Worm (Caenorhabditis elegans): ENCODE measurements around the gene gyg-2.

gyg-2 gene

ce11 chrV:16706549-16706948 lies 39.5 kb downstream of the gyg-2 start, which contains the start of gene clec-9:
Gene clec-9 (minus strand): TSS chrV:16706649.
- TF ChIP-seq ztf-26 (tag; optimal IDR thresholded peaks at IDR 0.05): no peak
- TF ChIP-seq rpc-1 (optimal IDR thresholded peaks at IDR 0.05): no peak
- TF ChIP-seq rpc-1 (tag; optimal IDR thresholded peaks at IDR 0.05): no peak

ce11 chrV:16699752-16700259 lies 46.3 kb downstream of the gyg-2 start, which contains the start of gene Y70C5C.1:
Gene Y70C5C.1 (plus strand): TSS chrV:16700209.
- TF ChIP-seq madf-3 (GFP tag; IDR thresholded peaks at IDR 0.05): 0 out of 2 replicates have a peak, but pooled peaks have one; percentile 7
- no peak for TF ChIP-seq dpl-1 (GFP tag; optimal IDR thresholded peaks at IDR 0.05)

ce11 chrV:16697178-16697577 lies 48.9 kb downstream of the gyg-2 start, which contains the start of gene srw-41:
Gene srw-41 (plus strand): TSS chrV:16697478.
- TF ChIP-seq atf-7 (tag; optimal IDR thresholded peaks at IDR 0.05): no peak
- no peak for TF ChIP-seq lin-40 (tag; optimal IDR thresholded peaks at IDR 0.05)
- TF ChIP-seq ekl-4 (GFP tag; IDR thresholded peaks at IDR 0.05): no peak
- no peak for TF ChIP-seq rcor-1 (GFP tag; IDR thresholded peaks at IDR 0.05)
- no peak for TF ChIP-seq ztf-26 (tag; optimal IDR thresholded peaks at IDR 0.05)
- no peak for TF ChIP-seq cebp-2 (GFP tag; IDR thresholded peaks at IDR 0.05)

DNA sequence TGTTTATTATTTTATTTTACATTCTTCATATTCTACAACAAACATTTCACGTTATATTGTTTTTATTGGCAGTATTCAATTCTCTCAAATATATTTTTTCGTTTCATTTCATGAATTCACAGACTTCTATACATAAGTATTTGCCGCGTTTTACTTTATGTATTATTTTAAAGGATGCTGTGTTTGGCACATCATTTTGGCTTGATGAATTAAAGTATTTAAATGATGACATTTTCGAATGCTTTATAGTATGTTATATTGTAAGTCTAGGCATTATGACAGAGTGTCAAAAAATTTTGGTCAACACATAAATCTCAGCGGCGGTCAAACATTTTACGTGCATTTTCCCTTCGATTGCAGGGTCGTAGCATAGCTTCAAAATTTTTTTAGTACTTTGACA lies 50.6 kb downstream of the gyg-2 start:
- TF ChIP-seq egl-44 (GFP tag; IDR thresholded peaks at IDR 0.05) (no peak), akir-1 (GFP tag; optimal IDR thresholded peaks at IDR 0.05) (no peak), ceh-40 (GFP tag; IDR thresholded peaks at IDR 0.05) (no peak), snpc-1.3 (tag; optimal IDR thresholded peaks at IDR 0.05; ENCODE audit: insufficient read depth) (no peak), lag-1 (GFP tag; IDR thresholded peaks at IDR 0.05) (no peak), pha-4 (tag; optimal IDR thresholded peaks at IDR 0.05) (no peak), hmg-20 (GFP tag; IDR thresholded peaks at IDR 0.05) (no peak), Y95B8A.8 (GFP tag; IDR thresholded peaks at IDR 0.05) (no peak), F37B4.10 (GFP tag; IDR thresholded peaks at IDR 0.05) (no peak), nfya-1 (tag; optimal IDR thresholded peaks at IDR 0.05; ENCODE audit: borderline replicate concordance, insufficient read depth) (no peak), chd-7 (tag; optimal IDR thresholded peaks at IDR 0.05) (no peak), snpc-3.4 (tag; optimal IDR thresholded peaks at IDR 0.05) (no peak), F57A8.1 (GFP tag; optimal IDR thresholded peaks at IDR 0.05) (no peak), T26A5.8 (tag; optimal IDR thresholded peaks at IDR 0.05) (no peak), F57C9.4 (tag; optimal IDR thresholded peaks at IDR 0.05) (no peak), nfya-2 (GFP tag; IDR thresholded peaks at IDR 0.05) (no peak), F52B5.7 (tag; optimal IDR thresholded peaks at IDR 0.05) (no peak), zfh-2 (GFP tag; conservative IDR thresholded peaks at IDR 0.05) (no peak), rpc-1 (optimal IDR thresholded peaks at IDR 0.05) (no peak), rpc-1 (tag; optimal IDR thresholded peaks at IDR 0.05) (no peak), nhr-179 (tag; optimal IDR thresholded peaks at IDR 0.05) (no peak)
